Worm (Caenorhabditis elegans) whole organism, early embryonic: Measurements from ENCODE around the gene F58B4.6.

Experiments
- B0310.2 ChIP-seq: sonication (generic microtip); optimal IDR thresholded peaks from 2 replicates; lab custom pipeline; 2016; ENCODE audit warnings: mild to moderate bottlenecking, missing genetic modification characterization, missing compliant biosample characterization
- F13C5.2 ChIP-seq: sonication (generic microtip); optimal IDR thresholded peaks from 2 replicates; lab custom pipeline; 2017; ENCODE audit warnings: mild to moderate bottlenecking, missing genetic modification characterization, inconsistent platforms, missing compliant biosample characterization
- aly-1 ChIP-seq: sonication (generic microtip); optimal IDR thresholded peaks from 2 replicates; lab custom pipeline; 2016; ENCODE audit warnings: missing genetic modification characterization, missing compliant biosample characterization
- ama-1 ChIP-seq: fragments of 150-350 bp; optimal IDR thresholded peaks from 2 replicates; lab custom pipeline; 2014
- ceh-13 ChIP-seq: fragments of 200-800 bp; sonication (Bioruptor generic); optimal IDR thresholded peaks from 2 replicates; lab custom pipeline; 2018; ENCODE audit warnings: mild to moderate bottlenecking, missing genetic modification characterization, missing compliant biosample characterization
- ceh-36 ChIP-seq: sonication (generic microtip); optimal IDR thresholded peaks from 2 replicates; lab custom pipeline; 2016; ENCODE audit warnings: missing genetic modification characterization, inconsistent platforms, missing compliant biosample characterization
- ets-7 ChIP-seq: sonication (generic microtip); optimal IDR thresholded peaks from 2 replicates; lab custom pipeline; 2016; ENCODE audit warnings: missing genotype, missing genetic modification characterization, missing compliant biosample characterization
- flt-1 ChIP-seq: fragments of 200-800 bp; sonication (Bioruptor generic); IDR thresholded peaks from 2 replicates; pipeline ENCODE4 v1.3.6; 2022; ENCODE audit warnings: missing genetic modification characterization, missing compliant biosample characterization
- hmbx-1 ChIP-seq: sonication (generic microtip); optimal IDR thresholded peaks from 2 replicates; lab custom pipeline; 2016; ENCODE audit warnings: mild to moderate bottlenecking, missing genetic modification characterization, missing compliant biosample characterization
- hmg-4 ChIP-seq: fragments of 200-800 bp; sonication (Bioruptor generic); optimal IDR thresholded peaks from 2 replicates; lab custom pipeline; 2018; ENCODE audit warnings: mild to moderate bottlenecking, missing genetic modification characterization, missing compliant biosample characterization
- hnd-1 ChIP-seq: sonication (generic microtip); optimal IDR thresholded peaks from 2 replicates; lab custom pipeline; 2016; ENCODE audit warnings: missing genetic modification characterization, missing compliant biosample characterization
- pes-1 ChIP-seq: fragments of 200-800 bp; sonication (Bioruptor generic); IDR thresholded peaks from 2 replicates; pipeline ENCODE4 v1.3.6; 2022; ENCODE audit warnings: missing genetic modification reagents, missing genetic modification characterization, missing compliant biosample characterization
- scrt-1 ChIP-seq: fragments of 200-800 bp; sonication (Bioruptor generic); IDR thresholded peaks from 2 replicates; pipeline ENCODE4 v1.3.6; 2022; ENCODE audit warnings: missing genetic modification characterization, missing compliant biosample characterization
- sea-1 ChIP-seq: fragments of 200-800 bp; sonication (Bioruptor generic); conservative IDR thresholded peaks from 2 replicates; pipeline ENCODE4 v1.3.6; 2022; ENCODE audit warnings: missing genetic modification characterization, missing compliant biosample characterization
- tbx-11 ChIP-seq: fragments of 200-800 bp; sonication (Bioruptor generic); IDR thresholded peaks from 2 replicates; pipeline ENCODE4 v1.3.6; 2022; ENCODE audit warnings: missing genetic modification characterization, missing compliant biosample characterization
- tbx-37 ChIP-seq: fragments of 200-800 bp; sonication (Bioruptor generic); conservative IDR thresholded peaks from 2 replicates; pipeline ENCODE4 v1.3.6; 2022; ENCODE audit warnings: missing genetic modification reagents, missing genetic modification characterization, missing compliant biosample characterization
- tra-4 ChIP-seq: sonication (generic microtip); optimal IDR thresholded peaks from 2 replicates; lab custom pipeline; 2017; ENCODE audit warnings: missing genetic modification characterization, missing compliant biosample characterization

The F58B4.6 gene

ce11 chrV:10923229-10923628, 1.6 kb upstream of the F58B4.6 start, which contains the start of gene F58B4.7:
Gene F58B4.7 (minus strand): TSS chrV:10923329.
- TF ChIP-seq F13C5.2 (no peak), ets-7 (tag; lab: Kevin White, UChicago) (no peak), ama-1 (lab: Kevin White, UChicago) (no peak), sea-1 (GFP tag; lab: Robert Waterston, UW) (no peak), ceh-13 (no peak), hmg-4 (no peak), scrt-1 (GFP tag; lab: Robert Waterston, UW) (no peak), tbx-11 (GFP tag; lab: Robert Waterston, UW) (no peak), pes-1 (GFP tag; lab: Robert Waterston, UW) (no peak), ceh-36 (tag; lab: Kevin White, UChicago) (no peak), tra-4 (tag; lab: Kevin White, UChicago) (no peak), B0310.2 (tag; lab: Kevin White, UChicago) (no peak), hnd-1 (tag; lab: Kevin White, UChicago) (no peak), aly-1 (tag; lab: Kevin White, UChicago) (no peak), hmbx-1 (tag; lab: Kevin White, UChicago) (no peak)

- TF ChIP-seq sea-1 (GFP tag; lab: Robert Waterston, UW) (no peak), ceh-36 (tag; lab: Kevin White, UChicago) (no peak)
These were observed 827 bp downstream of the F58B4.6 start for ce11 chrV:10925658-10926057.

- no peak for TF ChIP-seq aly-1 (tag; lab: Kevin White, UChicago)
- no peak for TF ChIP-seq ceh-13
- TF ChIP-seq hmbx-1 (tag; lab: Kevin White, UChicago): no peak
- no peak for TF ChIP-seq tbx-37 (GFP tag; lab: Robert Waterston, UW)
- no peak for TF ChIP-seq ama-1 (lab: Kevin White, UChicago)
- no peak for TF ChIP-seq B0310.2 (tag; lab: Kevin White, UChicago)
- no peak for TF ChIP-seq tra-4 (tag; lab: Kevin White, UChicago)
- TF ChIP-seq ets-7 (tag; lab: Kevin White, UChicago): no peak
- no peak for TF ChIP-seq ceh-36 (tag; lab: Kevin White, UChicago)
- no peak for TF ChIP-seq hmg-4
- no peak for TF ChIP-seq tbx-11 (GFP tag; lab: Robert Waterston, UW)
These were observed 4.7 kb downstream of the F58B4.6 start, which contains the start of gene F58B4.3 for ce11 chrV:10929511-10929910. Gene F58B4.3 (plus strand): TSS chrV:10929811.

ce11 chrV:10931189-10931588, 6.4 kb downstream of the F58B4.6 start, which contains the start of gene scvp-1:
Gene scvp-1 (minus strand): TSS chrV:10931289.
- TF ChIP-seq ceh-36 (tag; lab: Kevin White, UChicago): no peak

ce11 chrV:10932411-10932810, 7.6 kb downstream of the F58B4.6 start, which contains the start of gene F58B4.5:
Gene F58B4.5 (plus strand): TSS chrV:10932693.
- TF ChIP-seq hmbx-1 (tag; lab: Kevin White, UChicago) (no peak), hnd-1 (tag; lab: Kevin White, UChicago) (no peak), ets-7 (tag; lab: Kevin White, UChicago) (no peak), hmg-4 (no peak), aly-1 (tag; lab: Kevin White, UChicago) (no peak), sea-1 (GFP tag; lab: Robert Waterston, UW) (no peak), flt-1 (no peak)

ce11 chrV:10936681-10937080, 11.8 kb downstream of the F58B4.6 start, which contains the start of gene F17C11.12:
Gene F17C11.12 (minus strand): TSS chrV:10936920.
- TF ChIP-seq tbx-37 (GFP tag; lab: Robert Waterston, UW) (no peak), tbx-11 (GFP tag; lab: Robert Waterston, UW) (no peak)

ce11 chrV:10937294-10937693, 12.5 kb downstream of the F58B4.6 start:
- TF ChIP-seq ceh-36 (tag; lab: Kevin White, UChicago) (no peak), tra-4 (tag; lab: Kevin White, UChicago) (no peak), ama-1 (lab: Kevin White, UChicago) (no peak), scrt-1 (GFP tag; lab: Robert Waterston, UW) (no peak), tbx-37 (GFP tag; lab: Robert Waterston, UW) (no peak), F13C5.2 (no peak), hmbx-1 (tag; lab: Kevin White, UChicago) (no peak), aly-1 (tag; lab: Kevin White, UChicago) (no peak), sea-1 (GFP tag; lab: Robert Waterston, UW) (no peak), hnd-1 (tag; lab: Kevin White, UChicago) (no peak), pes-1 (GFP tag; lab: Robert Waterston, UW) (no peak), flt-1 (no peak), ceh-13 (no peak), B0310.2 (tag; lab: Kevin White, UChicago) (no peak), hmg-4 (no peak), tbx-11 (GFP tag; lab: Robert Waterston, UW) (no peak), ets-7 (tag; lab: Kevin White, UChicago) (no peak)

- TF ChIP-seq ceh-13 (no peak), aly-1 (tag; lab: Kevin White, UChicago) (no peak)
These were observed 13.9 kb downstream of the F58B4.6 start, which contains the start of gene F17C11.11 for ce11 chrV:10938739-10939138. Gene F17C11.11 (minus strand): TSS chrV:10938817.
